Fruit fly (Drosophila melanogaster) whole organism, prepupa: ENCODE measurements around the gene Ythdc1.
A peak's percentile ranks its signal among the peaks of the same experiment; 100 is the strongest.

Source experiments
- Blimp-1 ChIP-seq: fragments of 200-800 bp; sonication (Bioruptor generic); optimal IDR thresholded peaks from 3 replicates; lab custom pipeline; 2017; ENCODE audit warnings: missing biosample characterization, missing genetic modification characterization, mild to moderate bottlenecking, moderate library complexity, missing genetic modification reagents
- CG10669 ChIP-seq: fragments of 200-800 bp; sonication (Bioruptor generic); optimal IDR thresholded peaks from 3 replicates; lab custom pipeline; 2018; ENCODE audit warnings: missing biosample characterization, mild to moderate bottlenecking, missing genetic modification characterization, moderate library complexity
- CG11294 ChIP-seq: fragments of 200-800 bp; sonication (Bioruptor generic); IDR thresholded peaks from 2 replicates; pipeline ENCODE4 v1.3.6; 2022; ENCODE audit warnings: missing biosample characterization, missing genetic modification characterization
- CG11762 ChIP-seq: fragments of 200-800 bp; sonication (Bioruptor generic); optimal IDR thresholded peaks from 3 replicates; lab custom pipeline; 2016; ENCODE audit warnings: missing biosample characterization, missing genetic modification characterization; ENCODE audit not compliant: insufficient read depth
- CG11902 ChIP-seq: fragments of 200-800 bp; sonication (Bioruptor generic); optimal IDR thresholded peaks from 3 replicates; lab custom pipeline; 2016; ENCODE audit warnings: missing biosample characterization, missing genetic modification characterization
- CG15336 ChIP-seq: fragments of 200-800 bp; sonication (Bioruptor generic); IDR thresholded peaks from 2 replicates; pipeline ENCODE4 v1.3.6; 2022; ENCODE audit warnings: missing biosample characterization, missing genetic modification characterization
- CG1621 ChIP-seq: fragments of 200-800 bp; sonication (Bioruptor generic); optimal IDR thresholded peaks from 3 replicates; lab custom pipeline; 2018; ENCODE audit warnings: missing biosample characterization, mild to moderate bottlenecking, missing genetic modification characterization
- CG16779 ChIP-seq: fragments of 200-800 bp; sonication (Bioruptor generic); optimal IDR thresholded peaks from 3 replicates; lab custom pipeline; 2017; ENCODE audit warnings: missing biosample characterization, mild to moderate bottlenecking, missing genetic modification characterization
- CG3032 ChIP-seq: fragments of 200-800 bp; optimal IDR thresholded peaks from 2 replicates; lab custom pipeline; 2019; ENCODE audit warnings: missing biosample characterization, mild to moderate bottlenecking, missing genetic modification characterization, moderate library complexity
- CG31627 ChIP-seq: fragments of 200-800 bp; sonication (Bioruptor generic); optimal IDR thresholded peaks from 3 replicates; lab custom pipeline; 2016; ENCODE audit warnings: missing biosample characterization, missing genetic modification characterization
- CG34406 ChIP-seq: fragments of 200-800 bp; sonication (Bioruptor generic); optimal IDR thresholded peaks from 3 replicates; lab custom pipeline; 2016; ENCODE audit warnings: missing biosample characterization, missing genetic modification characterization
- CG3919 ChIP-seq: fragments of 200-800 bp; sonication (Bioruptor generic); optimal IDR thresholded peaks from 3 replicates; lab custom pipeline; 2016; ENCODE audit warnings: missing biosample characterization, missing genetic modification characterization
- CG6163 ChIP-seq: fragments of 200-800 bp; sonication (Bioruptor generic); IDR thresholded peaks from 3 replicates; pipeline ENCODE4 v1.3.6; 2022; ENCODE audit warnings: missing biosample characterization, missing genetic modification characterization
- CG6276 ChIP-seq: fragments of 200-800 bp; sonication (Bioruptor generic); optimal IDR thresholded peaks from 2 replicates; lab custom pipeline; 2017; ENCODE audit warnings: missing biosample characterization, mild to moderate bottlenecking, missing genetic modification characterization
- CG6792 ChIP-seq: fragments of 200-800 bp; sonication (Bioruptor generic); optimal IDR thresholded peaks from 3 replicates; lab custom pipeline; 2016; ENCODE audit warnings: missing biosample characterization, missing genetic modification characterization
- CG6808 ChIP-seq: fragments of 200-800 bp; sonication (Bioruptor generic); optimal IDR thresholded peaks from 3 replicates; lab custom pipeline; 2017; ENCODE audit warnings: missing biosample characterization, missing genetic modification characterization, mild to moderate bottlenecking, moderate library complexity, missing genetic modification reagents
- CG7368 ChIP-seq: fragments of 200-800 bp; sonication (Bioruptor generic); optimal IDR thresholded peaks from 3 replicates; lab custom pipeline; 2016; ENCODE audit warnings: missing biosample characterization, missing genetic modification characterization
- CG8319 ChIP-seq: fragments of 200-800 bp; sonication (Bioruptor generic); optimal IDR thresholded peaks from 3 replicates; lab custom pipeline; 2016; ENCODE audit warnings: missing biosample characterization, missing genetic modification characterization
- CG8632 ChIP-seq: fragments of 200-800 bp; sonication (Bioruptor generic); optimal IDR thresholded peaks from 3 replicates; lab custom pipeline; 2016; ENCODE audit warnings: missing biosample characterization, missing genetic modification characterization
- CG9139 ChIP-seq: fragments of 200-800 bp; sonication (Bioruptor generic); optimal IDR thresholded peaks from 3 replicates; lab custom pipeline; 2017; ENCODE audit warnings: missing biosample characterization, mild to moderate bottlenecking, missing genetic modification characterization
- Eip75B ChIP-seq: fragments of 200-800 bp; sonication (Bioruptor generic); optimal IDR thresholded peaks from 3 replicates; lab custom pipeline; 2016; ENCODE audit warnings: missing biosample characterization, missing genetic modification characterization
- Eip78C ChIP-seq: fragments of 200-800 bp; sonication (Bioruptor generic); peaks from one replicate; lab custom pipeline; 2016; ENCODE audit warnings: missing biosample characterization, missing genetic modification characterization
- Eip93F ChIP-seq: fragments of 200-800 bp; sonication (Bioruptor generic); optimal IDR thresholded peaks from 2 replicates; lab custom pipeline; 2016; ENCODE audit warnings: missing biosample characterization, mild to moderate bottlenecking, missing genetic modification characterization
- Ets96B ChIP-seq: fragments of 200-800 bp; optimal IDR thresholded peaks from 2 replicates; lab custom pipeline; 2019; ENCODE audit warnings: missing biosample characterization, mild to moderate bottlenecking, missing genetic modification characterization, moderate library complexity
- Gug ChIP-seq: fragments of 200-800 bp; sonication (Bioruptor generic); IDR thresholded peaks from 2 replicates; pipeline ENCODE4 v1.3.6; 2022; ENCODE audit warnings: missing biosample characterization, missing genetic modification characterization
- Hr38 ChIP-seq: sonication (Bioruptor generic); optimal IDR thresholded peaks from 2 replicates; lab custom pipeline; 2016; ENCODE audit warnings: missing biosample characterization, missing genetic modification characterization
- Hr39 ChIP-seq: fragments of 200-800 bp; sonication (Bioruptor generic); optimal IDR thresholded peaks from 2 replicates; lab custom pipeline; 2016; ENCODE audit warnings: missing biosample characterization, missing genetic modification characterization
- Hr4 ChIP-seq: fragments of 200-800 bp; sonication (Bioruptor generic); optimal IDR thresholded peaks from 3 replicates; lab custom pipeline; 2016; ENCODE audit warnings: missing biosample characterization, missing genetic modification characterization
- Lpt ChIP-seq: fragments of 200-800 bp; sonication (Bioruptor generic); optimal IDR thresholded peaks from 3 replicates; lab custom pipeline; 2016; ENCODE audit warnings: missing biosample characterization, missing genetic modification characterization
- OdsH ChIP-seq: fragments of 200-800 bp; sonication (Bioruptor generic); optimal IDR thresholded peaks from 3 replicates; lab custom pipeline; 2016; ENCODE audit warnings: missing biosample characterization, missing genetic modification characterization
- Smox ChIP-seq: fragments of 200-800 bp; sonication (Bioruptor generic); optimal IDR thresholded peaks from 3 replicates; lab custom pipeline; 2016; ENCODE audit warnings: missing biosample characterization, missing genetic modification characterization
- Sox102F ChIP-seq: fragments of 200-800 bp; sonication (Bioruptor generic); optimal IDR thresholded peaks from 2 replicates; lab custom pipeline; 2016; ENCODE audit warnings: missing biosample characterization, mild to moderate bottlenecking, missing genetic modification characterization
- Sox14 ChIP-seq: fragments of 200-800 bp; sonication (Bioruptor generic); optimal IDR thresholded peaks from 3 replicates; lab custom pipeline; 2016; ENCODE audit warnings: missing biosample characterization, missing genetic modification characterization
- Sox15 ChIP-seq: fragments of 200-800 bp; sonication (Bioruptor generic); optimal IDR thresholded peaks from 3 replicates; lab custom pipeline; 2016; ENCODE audit warnings: missing biosample characterization, missing genetic modification characterization
- acj6 ChIP-seq: fragments of 200-800 bp; sonication (Bioruptor generic); optimal IDR thresholded peaks from 3 replicates; lab custom pipeline; 2016; ENCODE audit warnings: missing biosample characterization, missing genetic modification characterization
- cyc ChIP-seq: fragments of 200-800 bp; sonication (Bioruptor generic); optimal IDR thresholded peaks from 3 replicates; lab custom pipeline; 2016; ENCODE audit warnings: missing biosample characterization, missing genetic modification characterization
- dac ChIP-seq: fragments of 200-800 bp; sonication (Bioruptor generic); optimal IDR thresholded peaks from 2 replicates; lab custom pipeline; 2017; ENCODE audit warnings: missing biosample characterization, mild to moderate bottlenecking, missing genetic modification characterization
- dsx ChIP-seq: fragments of 200-800 bp; optimal IDR thresholded peaks from 3 replicates; lab custom pipeline; 2019; ENCODE audit warnings: missing biosample characterization, mild to moderate bottlenecking, missing genetic modification characterization, moderate library complexity; ENCODE audit not compliant: poor library complexity, severe bottlenecking
- esn ChIP-seq: fragments of 200-800 bp; sonication (Bioruptor generic); optimal IDR thresholded peaks from 2 replicates; lab custom pipeline; 2016; ENCODE audit warnings: missing biosample characterization, mild to moderate bottlenecking, missing genetic modification characterization, moderate library complexity
- fd85E ChIP-seq: fragments of 200-800 bp; sonication (Bioruptor generic); optimal IDR thresholded peaks from 3 replicates; lab custom pipeline; 2016; ENCODE audit warnings: missing biosample characterization, missing genetic modification characterization
- fkh ChIP-seq: fragments of 200-800 bp; sonication (Bioruptor generic); optimal IDR thresholded peaks from 3 replicates; lab custom pipeline; 2017; ENCODE audit warnings: missing biosample characterization, mild to moderate bottlenecking, missing genetic modification characterization, moderate library complexity
- lz ChIP-seq: fragments of 200-800 bp; sonication (Bioruptor generic); optimal IDR thresholded peaks from 3 replicates; lab custom pipeline; 2016; ENCODE audit warnings: missing biosample characterization, missing genetic modification characterization
- net ChIP-seq: fragments of 200-800 bp; sonication (Bioruptor generic); optimal IDR thresholded peaks from 3 replicates; lab custom pipeline; 2016; ENCODE audit warnings: missing biosample characterization, missing genetic modification characterization
- spab ChIP-seq: fragments of 200-800 bp; sonication (Bioruptor generic); optimal IDR thresholded peaks from 2 replicates; lab custom pipeline; 2017; ENCODE audit warnings: missing biosample characterization, mild to moderate bottlenecking, missing genetic modification characterization, missing genetic modification reagents
- svp ChIP-seq: fragments of 200-800 bp; sonication (Bioruptor generic); peaks from one replicate; lab custom pipeline; 2016; ENCODE audit warnings: missing biosample characterization, missing genetic modification characterization
- topi ChIP-seq: fragments of 200-800 bp; sonication (Bioruptor generic); optimal IDR thresholded peaks from 3 replicates; lab custom pipeline; 2016; ENCODE audit warnings: missing biosample characterization, missing genetic modification characterization

The Ythdc1 gene

DNA sequence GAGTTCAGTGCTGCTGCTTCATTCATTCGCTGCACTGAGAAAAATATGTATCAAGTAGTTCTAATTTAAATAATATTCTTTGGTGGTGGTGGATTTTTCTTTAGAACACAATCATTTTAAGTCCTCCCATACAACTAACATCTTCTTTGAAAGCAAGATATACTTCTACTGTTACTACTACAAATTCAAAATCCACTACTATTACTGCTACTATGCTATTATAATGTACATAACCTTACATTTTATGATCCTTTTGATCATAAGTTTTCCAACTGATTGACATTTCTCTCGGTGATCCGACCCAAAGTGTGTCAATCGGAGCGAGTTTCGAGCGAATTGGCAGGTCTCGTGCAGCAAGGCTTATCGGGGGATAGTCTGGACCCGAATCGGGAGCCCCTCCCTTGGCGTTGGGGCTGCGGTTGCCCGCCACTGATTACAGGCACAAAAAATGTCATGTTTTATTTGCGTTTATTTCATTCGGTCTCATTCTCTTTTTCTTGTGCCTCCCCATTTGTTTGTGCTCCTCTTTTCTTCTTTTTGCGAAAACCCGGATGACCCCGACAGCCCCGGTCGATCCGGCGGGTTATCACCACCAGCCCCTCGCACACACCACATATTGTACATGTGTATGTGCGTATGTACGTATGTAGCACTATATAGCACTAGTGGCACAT, 25.4 kb upstream of the Ythdc1 start (continued):
- TF ChIP-seq dsx (peak; percentile 81), CG8632 (peak; percentile 86), CG11902 (peak; percentile 82), Eip93F (GFP tag; lab: Kevin White, UChicago) (peak; percentile 2), CG3032 (peak; percentile 83), svp (GFP tag; lab: Kevin White, UChicago) (peak; percentile 98), OdsH (GFP tag; lab: Kevin White, UChicago) (peak; percentile 89), Blimp-1 (GFP tag; lab: Kevin White, UChicago) (peak; percentile 75), CG15336 (GFP tag; lab: Robert Waterston, UW) (peak; percentile 85), dac (GFP tag; lab: Kevin White, UChicago) (peak; percentile 76), CG6163 (GFP tag; lab: Robert Waterston, UW) (peak; percentile 72; the same call in 2 of the 3 replicates), CG6792 (GFP tag; lab: Kevin White, UChicago) (peak; percentile 88), CG1621 (tag; lab: Kevin White, UChicago) (peak; percentile 70), Gug (GFP tag; lab: Robert Waterston, UW) (peak; percentile 82), acj6 (GFP tag; lab: Kevin White, UChicago) (peak; percentile 88), CG10669 (peak; percentile 84), Sox102F (GFP tag; lab: Kevin White, UChicago) (peak; percentile 89), CG6276 (GFP tag; lab: Kevin White, UChicago) (peak; percentile 76), Smox (peak; percentile 84), Sox14 (peak; percentile 89), Lpt (GFP tag; lab: Kevin White, UChicago) (peak; percentile 89), CG7368 (GFP tag; lab: Kevin White, UChicago) (peak; percentile 71), lz (peak; percentile 86), fkh (GFP tag; lab: Kevin White, UChicago) (no peak), net (GFP tag; lab: Kevin White, UChicago) (peak; percentile 85), CG9139 (GFP tag; lab: Kevin White, UChicago) (peak; percentile 41), Hr38 (GFP tag; lab: Kevin White, UChicago) (no peak), Hr39 (GFP tag; lab: Kevin White, UChicago) (peak; percentile 88), Ets96B (tag; lab: Kevin White, UChicago) (peak; percentile 87), CG8319 (GFP tag; lab: Kevin White, UChicago) (peak; percentile 79), Sox15 (peak; percentile 84), CG31627 (peak; percentile 91)

DNA sequence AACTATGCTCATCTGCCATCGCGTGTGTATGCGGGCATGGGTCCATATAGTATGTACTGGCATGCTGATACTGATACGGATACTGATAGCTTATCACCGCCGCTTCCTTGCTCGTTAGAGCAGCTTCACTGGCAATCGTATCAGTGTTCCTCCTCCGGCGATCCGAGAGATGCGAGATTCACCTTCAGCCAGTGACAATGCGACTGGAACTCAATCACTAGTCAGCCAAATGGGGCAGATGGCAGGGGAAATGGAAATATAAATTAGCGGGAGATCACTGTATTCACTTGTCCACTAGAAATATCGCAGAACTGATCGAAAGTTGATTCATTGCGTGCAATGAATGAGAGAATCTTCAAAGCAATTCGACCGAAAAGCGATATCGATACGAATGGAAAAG, 24.5 kb upstream of the Ythdc1 start:
- TF ChIP-seq svp (GFP tag; lab: Kevin White, UChicago) = peak; percentile 85
- TF ChIP-seq acj6 (GFP tag; lab: Kevin White, UChicago) = no peak
- no peak for TF ChIP-seq CG34406 (GFP tag; lab: Kevin White, UChicago)
- no peak for TF ChIP-seq esn (GFP tag; lab: Kevin White, UChicago)
- no peak for TF ChIP-seq CG11294 (GFP tag; lab: Robert Waterston, UW)
- no peak for TF ChIP-seq CG3919 (GFP tag; lab: Kevin White, UChicago)

DNA sequence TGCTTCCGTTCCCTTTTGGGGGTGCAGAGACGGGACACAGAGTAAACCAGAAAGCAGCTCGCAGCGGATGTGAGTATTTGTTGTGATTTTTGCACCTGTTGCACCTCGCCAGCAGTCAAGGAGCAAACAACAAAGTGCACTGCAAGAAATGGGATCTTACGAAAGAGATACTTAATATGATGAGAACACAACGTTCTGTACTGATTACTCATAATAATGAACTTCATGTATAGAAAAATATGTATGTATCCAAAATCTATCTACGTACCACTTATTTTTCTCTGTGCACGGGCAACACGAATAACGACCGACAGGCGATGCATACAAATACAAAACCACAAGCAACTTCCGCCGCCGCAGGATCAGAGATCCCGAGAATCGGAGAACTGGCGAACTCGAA, 23.9 kb upstream of the Ythdc1 start:
- TF ChIP-seq acj6 (GFP tag; lab: Kevin White, UChicago) (peak; percentile 89), esn (GFP tag; lab: Kevin White, UChicago) (peak; percentile 93), topi (GFP tag; lab: Kevin White, UChicago) (peak; percentile 93), Blimp-1 (GFP tag; lab: Kevin White, UChicago) (peak; percentile 75), spab (peak; percentile 89), dsx (peak; percentile 91), Hr38 (GFP tag; lab: Kevin White, UChicago) (no peak), CG6808 (peak; percentile 90), CG16779 (tag; lab: Kevin White, UChicago) (peak; percentile 67), fd85E (GFP tag; lab: Kevin White, UChicago) (peak; percentile 70), lz (peak; percentile 87), CG31627 (peak; percentile 90), CG11762 (GFP tag; lab: Kevin White, UChicago) (peak; percentile 82), Hr39 (GFP tag; lab: Kevin White, UChicago) (peak; percentile 92), fkh (GFP tag; lab: Kevin White, UChicago) (no peak), CG8319 (GFP tag; lab: Kevin White, UChicago) (peak; percentile 81), Eip75B (GFP tag; lab: Kevin White, UChicago) (peak; percentile 90), Hr4 (GFP tag; lab: Kevin White, UChicago) (peak; percentile 78), cyc (GFP tag; lab: Kevin White, UChicago) (peak; percentile 93), CG11294 (GFP tag; lab: Robert Waterston, UW) (peak; percentile 61), Eip78C (GFP tag; lab: Kevin White, UChicago) (peak; percentile 97), CG6276 (GFP tag; lab: Kevin White, UChicago) (peak; percentile 54), CG11902 (peak; percentile 79), Sox15 (peak; percentile 79), CG34406 (GFP tag; lab: Kevin White, UChicago) (peak; percentile 83)
